Fruit fly (Drosophila melanogaster) whole organism, adult: ENCODE measurements around the gene lmd.

Source experiments
- CG11617 ChIP-seq: fragments of 200-800 bp; sonication (Bioruptor generic); optimal IDR thresholded peaks from 2 replicates; lab custom pipeline; 2017; ENCODE audit warnings: mild to moderate bottlenecking, missing biosample characterization, missing genetic modification reagents, missing genetic modification characterization
- CG12768 ChIP-seq: fragments of 200-800 bp; sonication (Bioruptor generic); optimal IDR thresholded peaks from 2 replicates; lab custom pipeline; 2017; ENCODE audit warnings: missing biosample characterization, missing genetic modification characterization, mild to moderate bottlenecking, moderate library complexity, missing genetic modification reagents
- CG14711 ChIP-seq: fragments of 200-800 bp; sonication (Bioruptor generic); optimal IDR thresholded peaks from 2 replicates; lab custom pipeline; 2018; ENCODE audit warnings: missing biosample characterization, mild to moderate bottlenecking, missing genetic modification characterization, moderate library complexity
- CG1620 ChIP-seq: fragments of 200-800 bp; sonication (Bioruptor generic); optimal IDR thresholded peaks from 2 replicates; lab custom pipeline; 2016; ENCODE audit warnings: missing biosample characterization, missing genetic modification characterization
- CG33017 ChIP-seq: fragments of 200-800 bp; sonication (Bioruptor generic); optimal IDR thresholded peaks from 2 replicates; lab custom pipeline; 2018; ENCODE audit warnings: missing biosample characterization, mild to moderate bottlenecking, missing genetic modification characterization, moderate library complexity
- CG5204 ChIP-seq: fragments of 200-800 bp; sonication (Bioruptor generic); optimal IDR thresholded peaks from 2 replicates; lab custom pipeline; 2016; ENCODE audit warnings: missing biosample characterization, missing genetic modification characterization
- CG7045 ChIP-seq: fragments of 200-800 bp; sonication (Bioruptor generic); optimal IDR thresholded peaks from 2 replicates; lab custom pipeline; 2017; ENCODE audit warnings: missing biosample characterization, mild to moderate bottlenecking, missing genetic modification characterization
- CG7101 ChIP-seq: fragments of 200-800 bp; sonication (Bioruptor generic); optimal IDR thresholded peaks from 2 replicates; lab custom pipeline; 2018; ENCODE audit warnings: missing biosample characterization, mild to moderate bottlenecking, missing genetic modification characterization, moderate library complexity
- Clk ChIP-seq: fragments of 200-800 bp; sonication (Bioruptor generic); optimal IDR thresholded peaks from 2 replicates; lab custom pipeline; 2017; ENCODE audit warnings: missing biosample characterization, missing genetic modification characterization
- Crg-1 ChIP-seq: fragments of 200-800 bp; sonication (Bioruptor generic); optimal IDR thresholded peaks from 2 replicates; lab custom pipeline; 2016; ENCODE audit warnings: missing biosample characterization, missing genetic modification characterization
- Hr96 ChIP-seq: fragments of 200-800 bp; sonication (Bioruptor generic); optimal IDR thresholded peaks from 2 replicates; lab custom pipeline; 2016; ENCODE audit warnings: missing biosample characterization, missing genetic modification characterization
- Mnt ChIP-seq: fragments of 200-800 bp; sonication (Bioruptor generic); optimal IDR thresholded peaks from 2 replicates; lab custom pipeline; 2016; ENCODE audit warnings: missing biosample characterization, mild to moderate bottlenecking, missing genetic modification characterization
- bab1 ChIP-seq: fragments of 200-800 bp; sonication (Bioruptor generic); optimal IDR thresholded peaks from 3 replicates; lab custom pipeline; 2019; ENCODE audit warnings: missing biosample characterization, mild to moderate bottlenecking, missing genetic modification characterization, moderate library complexity
- cic ChIP-seq: fragments of 200-800 bp; sonication (Bioruptor generic); optimal IDR thresholded peaks from 2 replicates; lab custom pipeline; 2017; ENCODE audit warnings: missing biosample characterization, mild to moderate bottlenecking, missing genetic modification characterization, moderate library complexity
- cnc ChIP-seq, 2 experiments: fragments of >200 bp; optimal IDR thresholded peaks; 2 replicates each; lab custom pipeline; 2017
- kay ChIP-seq: fragments of 200-800 bp; sonication (Bioruptor generic); peaks from one replicate; lab custom pipeline; 2016; ENCODE audit warnings: missing biosample characterization, missing genetic modification characterization, borderline replicate concordance
- ovo ChIP-seq: fragments of 200-800 bp; sonication (Bioruptor generic); optimal IDR thresholded peaks from 2 replicates; lab custom pipeline; 2016; ENCODE audit warnings: missing biosample characterization, missing genetic modification characterization
- pad ChIP-seq: fragments of 200-800 bp; sonication (Bioruptor generic); optimal IDR thresholded peaks from 3 replicates; lab custom pipeline; 2017; ENCODE audit warnings: missing biosample characterization, missing genetic modification characterization, mild to moderate bottlenecking, moderate library complexity, missing genetic modification reagents
- tj ChIP-seq: fragments of 200-800 bp; sonication (Bioruptor generic); optimal IDR thresholded peaks from 3 replicates; lab custom pipeline; 2017; ENCODE audit warnings: missing biosample characterization, mild to moderate bottlenecking, missing genetic modification characterization, moderate library complexity
- toe ChIP-seq: fragments of 200-800 bp; sonication (Bioruptor generic); optimal IDR thresholded peaks from 2 replicates; lab custom pipeline; 2016; ENCODE audit warnings: missing biosample characterization, missing genetic modification characterization

The lmd gene

DNA sequence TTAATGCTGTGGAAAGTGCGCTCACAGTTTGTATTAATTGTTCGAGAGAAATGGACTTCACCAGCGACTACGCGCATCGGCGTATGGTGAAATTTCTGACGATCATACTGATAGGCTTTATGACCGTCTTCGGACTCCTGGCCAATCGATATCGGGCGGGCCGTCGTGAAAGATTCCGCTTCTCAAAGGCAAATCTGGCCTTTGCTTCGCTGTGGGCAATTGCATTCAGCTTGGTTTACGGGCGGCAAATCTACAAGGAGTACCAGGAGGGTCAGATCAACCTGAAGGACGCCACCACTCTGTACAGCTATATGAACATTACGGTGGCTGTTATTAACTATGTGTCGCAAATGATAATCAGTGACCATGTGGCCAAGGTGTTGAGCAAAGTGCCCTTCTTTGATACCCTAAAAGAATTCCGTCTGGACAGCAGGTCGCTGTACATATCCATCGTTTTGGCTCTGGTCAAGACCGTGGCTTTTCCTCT lies 25.2 kb upstream of the lmd start, which contains the start of gene Gr94a:
Gr94a (plus strand) TSS at position 51 of the 487 bp plus-strand sequence.
- TF ChIP-seq cic (no peak), ovo (GFP tag; lab: Kevin White, UChicago) (no peak), CG1620 (GFP tag; lab: Kevin White, UChicago) (no peak), kay (no peak), CG14711 (tag; lab: Kevin White, UChicago) (no peak), cnc (optimal IDR thresholded peaks at IDR 0.05; lab: Kevin White, UChicago) (no peak), CG7045 (GFP tag; lab: Kevin White, UChicago) (no peak), CG5204 (GFP tag; lab: Kevin White, UChicago) (no peak), CG33017 (tag; lab: Kevin White, UChicago) (no peak), CG11617 (no peak), CG7101 (tag; lab: Kevin White, UChicago) (no peak), toe (no peak), Mnt (GFP tag; lab: Kevin White, UChicago) (no peak)

DNA sequence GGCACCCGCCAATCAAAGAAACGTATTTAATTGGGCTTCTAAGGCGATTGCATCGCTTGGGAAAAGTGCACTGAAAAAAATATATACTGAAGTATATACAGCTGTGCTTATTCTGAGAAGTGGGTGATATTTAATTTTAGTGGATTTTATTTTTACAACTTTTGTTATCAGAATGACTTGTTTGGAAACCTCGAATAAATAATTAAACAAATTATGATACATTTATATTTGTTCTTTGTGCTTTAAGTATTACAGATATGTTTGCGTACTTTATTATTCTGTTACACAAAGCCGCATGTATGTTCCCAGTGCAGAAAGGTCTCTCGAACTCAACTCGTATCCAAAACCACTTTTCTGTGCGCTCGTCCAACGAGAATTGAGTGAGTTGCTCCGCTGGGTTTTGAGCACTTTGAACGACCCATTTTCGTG lies 22.2 kb upstream of the lmd start:
- TF ChIP-seq Crg-1 (GFP tag; lab: Kevin White, UChicago) (no peak), Clk (GFP tag; lab: Kevin White, UChicago) (no peak), CG12768 (GFP tag; lab: Kevin White, UChicago) (peak; percentile 44), toe (peak; percentile 49), CG7101 (tag; lab: Kevin White, UChicago) (peak; percentile 63), ovo (GFP tag; lab: Kevin White, UChicago) (no peak), CG14711 (tag; lab: Kevin White, UChicago) (peak; percentile 30), pad (GFP tag; lab: Kevin White, UChicago) (no peak), CG1620 (GFP tag; lab: Kevin White, UChicago) (no peak), Hr96 (peak; percentile 44), cnc (optimal IDR thresholded peaks at IDR 0.05; lab: Kevin White, UChicago) (no peak), cic (no peak), CG5204 (GFP tag; lab: Kevin White, UChicago) (peak; percentile 63), CG7045 (GFP tag; lab: Kevin White, UChicago) (peak; percentile 64), kay (no peak), CG11617 (peak; percentile 51), CG33017 (tag; lab: Kevin White, UChicago) (peak; percentile 54), Mnt (GFP tag; lab: Kevin White, UChicago) (no peak), tj (no peak), bab1 (GFP tag; lab: Kevin White, UChicago) (peak; percentile 11)

dm6 chr3R:23048089-23048689 lies 21.7 kb upstream of the lmd start, which contains the start of gene CG17121:
Gene CG17121, minus strand, starts transcription at chr3R:23048214.
- TF ChIP-seq Crg-1 (GFP tag; lab: Kevin White, UChicago): no peak
- TF ChIP-seq cnc (optimal IDR thresholded peaks at IDR 0.05; lab: Kevin White, UChicago): no peak
- TF ChIP-seq CG12768 (GFP tag; lab: Kevin White, UChicago): no peak
- TF ChIP-seq pad (GFP tag; lab: Kevin White, UChicago): peak; percentile 20
- TF ChIP-seq CG1620 (GFP tag; lab: Kevin White, UChicago): no peak
- no peak for TF ChIP-seq bab1 (GFP tag; lab: Kevin White, UChicago)
- no peak for TF ChIP-seq CG7101 (tag; lab: Kevin White, UChicago)
- TF ChIP-seq cic: peak; percentile 70
- TF ChIP-seq Mnt (GFP tag; lab: Kevin White, UChicago): peak; percentile 2

DNA sequence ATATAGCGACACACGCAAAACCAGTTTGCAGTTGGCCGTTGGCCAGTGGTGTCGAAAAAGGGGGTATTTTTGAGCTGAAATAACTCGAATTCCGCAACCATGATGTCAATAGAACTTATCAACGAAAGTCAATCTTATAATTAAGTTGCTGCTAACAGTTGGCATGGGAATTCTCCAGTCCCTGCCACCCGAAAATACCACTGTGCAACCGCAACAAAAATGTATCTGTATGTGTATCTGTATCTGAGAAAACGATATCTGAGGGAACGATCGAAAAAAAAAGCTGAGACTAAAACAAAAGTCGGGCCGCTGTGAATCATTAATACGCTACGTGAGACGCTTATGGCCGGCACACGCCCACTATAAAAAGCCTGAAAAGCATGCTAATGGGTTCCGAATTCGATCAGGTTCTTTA lies 20.0 kb upstream of the lmd start:
- TF ChIP-seq bab1 (GFP tag; lab: Kevin White, UChicago) (no peak), CG7045 (GFP tag; lab: Kevin White, UChicago) (peak; percentile 9), CG33017 (tag; lab: Kevin White, UChicago) (peak; percentile 33), CG12768 (GFP tag; lab: Kevin White, UChicago) (peak; percentile 24), CG5204 (GFP tag; lab: Kevin White, UChicago) (peak; percentile 25), toe (no peak), CG7101 (tag; lab: Kevin White, UChicago) (peak; percentile 10), Hr96 (peak; percentile 7)

- TF ChIP-seq Clk (GFP tag; lab: Kevin White, UChicago) (no peak), kay (no peak), bab1 (GFP tag; lab: Kevin White, UChicago) (no peak), Mnt (GFP tag; lab: Kevin White, UChicago) (no peak), Hr96 (no peak), CG7045 (GFP tag; lab: Kevin White, UChicago) (no peak), ovo (GFP tag; lab: Kevin White, UChicago) (no peak), pad (GFP tag; lab: Kevin White, UChicago) (no peak), Crg-1 (GFP tag; lab: Kevin White, UChicago) (no peak), cnc (optimal IDR thresholded peaks at IDR 0.05; lab: Kevin White, UChicago) (no peak), cic (no peak), CG5204 (GFP tag; lab: Kevin White, UChicago) (no peak), CG12768 (GFP tag; lab: Kevin White, UChicago) (no peak)
Observed at dm6 chr3R:23043690-23044089, 17.2 kb upstream of the lmd start, which contains the start of gene CG13837. Gene CG13837, plus strand, starts transcription at chr3R:23043990.

DNA sequence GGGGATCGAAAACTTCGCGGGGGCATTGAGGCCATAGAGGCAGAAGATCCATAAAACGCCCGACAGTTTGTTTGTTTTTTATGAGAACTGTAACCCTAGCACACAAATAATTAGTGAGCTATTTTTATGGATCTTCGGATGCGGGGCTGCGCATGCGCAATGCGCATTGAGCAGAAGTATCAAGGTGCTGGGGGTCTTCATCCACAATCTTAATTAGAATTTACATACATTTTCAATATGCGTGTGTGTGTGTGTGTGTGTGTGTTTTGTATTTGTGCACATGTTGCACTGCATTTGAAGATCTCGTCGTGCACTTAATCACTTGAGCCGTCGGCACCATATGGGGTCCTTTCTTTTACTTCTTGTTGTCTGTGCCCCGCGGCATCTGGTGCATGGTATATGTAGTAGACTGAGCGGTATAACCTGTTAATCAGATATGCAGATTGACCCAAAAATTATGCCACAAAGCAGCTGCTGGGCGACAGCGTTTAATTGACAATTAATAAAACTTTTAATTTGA lies 16.3 kb upstream of the lmd start:
- no peak for TF ChIP-seq Clk (GFP tag; lab: Kevin White, UChicago)
- TF ChIP-seq CG11617: no peak
- no peak for TF ChIP-seq ovo (GFP tag; lab: Kevin White, UChicago)
- no peak for TF ChIP-seq bab1 (GFP tag; lab: Kevin White, UChicago)
